Fruit fly (Drosophila melanogaster): ENCODE measurements around the gene CG8679.

Gene CG8679

DNA sequence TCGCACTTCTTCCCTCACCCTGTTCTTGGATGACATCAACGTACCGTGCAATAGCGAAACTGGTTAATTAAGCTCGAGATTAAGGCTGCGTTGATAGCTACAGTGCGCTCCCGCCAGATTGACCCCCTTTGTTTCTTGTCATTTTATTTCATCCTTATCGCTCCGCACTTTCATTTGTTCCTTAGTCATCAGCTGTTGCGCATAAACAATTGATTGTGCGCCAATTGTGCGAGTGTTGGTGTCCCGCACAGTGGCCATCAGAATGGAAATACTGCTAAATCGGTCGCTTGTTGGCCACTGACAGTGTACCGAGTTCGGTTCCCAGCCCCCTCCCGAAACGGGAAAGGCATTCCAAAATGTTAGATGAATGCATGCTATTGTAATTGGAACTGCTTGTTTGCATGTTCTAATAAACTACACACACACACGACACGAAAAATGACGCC, 1.3 kb upstream of the CG8679 start (continued):
- TF ChIP-seq fru (optimal IDR thresholded peaks at IDR 0.05) (no peak), sug (tag; optimal IDR thresholded peaks at IDR 0.05) (peak; percentile 52), CG13287 (GFP tag; IDR thresholded peaks at IDR 0.05; ENCODE audit: partially characterized antibody) (no peak), NC2β (GFP tag; optimal IDR thresholded peaks at IDR 0.05) (no peak), Kr (GFP tag; optimal IDR thresholded peaks at IDR 0.05) (no peak), Hmx (GFP tag; optimal IDR thresholded peaks at IDR 0.05) (no peak), CG31441 (GFP tag; IDR thresholded peaks at IDR 0.05) (no peak), CG12155 (GFP tag; optimal IDR thresholded peaks at IDR 0.05) (no peak), CG11723 (GFP tag; optimal IDR thresholded peaks at IDR 0.05) (no peak), Ptx1 (GFP tag; IDR thresholded peaks at IDR 0.05) (no peak), sr (GFP tag; IDR thresholded peaks at IDR 0.05) (no peak), wor (GFP tag; IDR thresholded peaks at IDR 0.05) (no peak), CG3281 (GFP tag; optimal IDR thresholded peaks at IDR 0.05) (peak; percentile 36), Hr3 (GFP tag; optimal IDR thresholded peaks at IDR 0.05) (no peak), ttk (GFP tag; IDR thresholded peaks at IDR 0.05) (no peak), Scr (GFP tag; IDR thresholded peaks at IDR 0.05; ENCODE audit: partially characterized antibody) (no peak), Chrac-16 (GFP tag; optimal IDR thresholded peaks at IDR 0.05) (no peak), MTF-1 (GFP tag; optimal IDR thresholded peaks at IDR 0.05; ENCODE audit: borderline replicate concordance) (no peak), Spps (tag; optimal IDR thresholded peaks at IDR 0.05) (no peak), ftz-f1 (GFP tag; optimal IDR thresholded peaks at IDR 0.05) (peak; percentile 11), en (GFP tag; optimal IDR thresholded peaks at IDR 0.05) (no peak), CG1529 (GFP tag; optimal IDR thresholded peaks at IDR 0.05) (no peak), Trl (optimal IDR thresholded peaks at IDR 0.05) (no peak), Trl (GFP tag; optimal IDR thresholded peaks at IDR 0.05) (no peak), CG10321 (GFP tag; IDR thresholded peaks at IDR 0.05) (no peak), HLHmδ (GFP tag; optimal IDR thresholded peaks at IDR 0.05) (no peak), fd64A (GFP tag; optimal IDR thresholded peaks at IDR 0.05) (no peak), fd102C (GFP tag; optimal IDR thresholded peaks at IDR 0.05) (no peak), CG8765 (GFP tag; IDR thresholded peaks at IDR 0.05) (no peak), yki (optimal IDR thresholded peaks at IDR 0.05) (no peak), rib (GFP tag; IDR thresholded peaks at IDR 0.05) (peak; percentile 17; the same call in 1 of the 2 replicates), dati (GFP tag; IDR thresholded peaks at IDR 0.05) (no peak), CG16815 (GFP tag; optimal IDR thresholded peaks at IDR 0.05) (no peak), Fer2 (tag; optimal IDR thresholded peaks at IDR 0.05) (no peak), tap (tag; optimal IDR thresholded peaks at IDR 0.05) (no peak), CG34376 (GFP tag; optimal IDR thresholded peaks at IDR 0.05) (peak; percentile 53), Abd-B (GFP tag; optimal IDR thresholded peaks at IDR 0.05) (no peak), br (optimal IDR thresholded peaks at IDR 0.05) (no peak), stc (GFP tag; IDR thresholded peaks at IDR 0.05) (peak; percentile 29; the same call in 1 of the 2 replicates), CG11504 (tag; optimal IDR thresholded peaks at IDR 0.05) (no peak), kah (GFP tag; optimal IDR thresholded peaks at IDR 0.05) (no peak), Bgb (GFP tag; IDR thresholded peaks at IDR 0.05; ENCODE audit: partially characterized antibody) (peak; percentile 41; the same call in 1 of the 2 replicates), CG7839 (tag; optimal IDR thresholded peaks at IDR 0.05) (no peak), CG3407 (GFP tag; optimal IDR thresholded peaks at IDR 0.05) (no peak), MBD-R2 (GFP tag; IDR thresholded peaks at IDR 0.05) (0 out of 2 replicates have a peak, but pooled peaks have one; percentile 9), gem (tag; optimal IDR thresholded peaks at IDR 0.05) (no peak), zf30C (GFP tag; optimal IDR thresholded peaks at IDR 0.05) (no peak), lola (GFP tag; optimal IDR thresholded peaks at IDR 0.05) (no peak), gsb (GFP tag; IDR thresholded peaks at IDR 0.05) (peak; percentile 52; the same call in 1 of the 2 replicates), eyg (GFP tag; optimal IDR thresholded peaks at IDR 0.05) (peak; percentile 12), ken (GFP tag; IDR thresholded peaks at IDR 0.05) (peak; percentile 21; the same call in 1 of the 3 replicates), CG6791 (GFP tag; IDR thresholded peaks at IDR 0.05; ENCODE audit: partially characterized antibody) (0 out of 3 replicates have a peak, but pooled peaks have one; percentile 23), H2.0 (GFP tag; IDR thresholded peaks at IDR 0.05) (no peak)

Measured in whole organism, embryonic.